Fruit fly (Drosophila melanogaster): ENCODE results near the gene p23.
A peak's percentile ranks its signal among the peaks of the same experiment; 100 is the strongest.

DNA sequence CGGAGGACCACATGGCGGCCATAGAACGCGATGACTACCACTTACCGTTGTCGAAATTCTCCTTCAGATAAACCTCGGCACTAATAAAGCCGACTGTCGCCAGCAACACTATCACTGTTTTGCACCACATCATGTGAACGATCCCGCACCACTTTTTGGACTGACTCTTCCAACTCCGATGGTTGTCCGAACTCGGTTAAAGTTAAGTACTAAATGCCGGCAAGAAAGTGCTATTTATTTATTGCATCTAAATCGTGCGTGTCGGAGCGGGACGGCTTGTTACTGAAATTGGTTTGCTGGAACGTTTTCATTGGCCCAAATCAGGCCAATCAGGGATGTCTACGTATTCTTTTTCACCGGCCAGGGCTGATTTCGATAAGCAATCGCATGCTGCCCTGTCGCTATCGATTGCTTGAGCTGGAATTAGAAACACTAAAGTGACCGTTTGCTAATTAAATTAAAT is 47.1 kb upstream of the p23 start, which contains the start of gene Calr:
- peak; percentile 41 for TF ChIP-seq h (GFP tag; optimal IDR thresholded peaks at IDR 0.05)
- TF ChIP-seq Myc (optimal IDR thresholded peaks at IDR 0.05) = no peak
- no peak for TF ChIP-seq Abd-B (GFP tag; optimal IDR thresholded peaks at IDR 0.05)
- peak; percentile 86 for TF ChIP-seq Dif (GFP tag; optimal IDR thresholded peaks at IDR 0.05; ENCODE audit: partially characterized antibody)
- TF ChIP-seq brk (GFP tag; optimal IDR thresholded peaks at IDR 0.05) = peak; percentile 49

Measured in whole organism, wandering third instar larva.